Worm (Caenorhabditis elegans) whole organism, mixed stage, embryonic: Measurements from ENCODE around the gene cyp-33C4.
A peak's percentile ranks its signal among the peaks of the same experiment; 100 is the strongest.

Source experiments
- M03D4.4 ChIP-seq: sonication (generic microtip); optimal IDR thresholded peaks from 2 replicates; lab custom pipeline; 2017; ENCODE audit warnings: mild to moderate bottlenecking, missing genetic modification characterization, missing compliant biosample characterization
- bed-3 ChIP-seq: fragments of 200-800 bp; sonication (Bioruptor generic); optimal IDR thresholded peaks from 3 replicates; lab custom pipeline; 2018; ENCODE audit warnings: mild to moderate bottlenecking, missing genetic modification characterization, moderate library complexity, missing compliant biosample characterization
- blmp-1 ChIP-seq: fragments of 150-350 bp; optimal IDR thresholded peaks from 2 replicates; lab custom pipeline; 2014; ENCODE audit warnings: missing biosample characterization, missing genetic modification characterization
- ceh-39 ChIP-seq: fragments of 150-350 bp; optimal IDR thresholded peaks from 2 replicates; lab custom pipeline; 2014; ENCODE audit warnings: missing biosample characterization, missing genetic modification characterization
- ces-1 ChIP-seq: fragments of 150-350 bp; optimal IDR thresholded peaks from 2 replicates; lab custom pipeline; 2014; ENCODE audit warnings: missing biosample characterization, missing genetic modification reagents, missing genetic modification characterization
- elt-1 ChIP-seq: sonication (generic microtip); optimal IDR thresholded peaks from 2 replicates; lab custom pipeline; 2017; ENCODE audit warnings: missing genetic modification characterization, mild to moderate bottlenecking, missing compliant biosample characterization, antibody characterized with exemption, moderate library complexity, borderline replicate concordance; ENCODE audit not compliant: insufficient read depth
- elt-3 ChIP-seq: fragments of 150-350 bp; optimal IDR thresholded peaks from 2 replicates; lab custom pipeline; 2014; ENCODE audit warnings: missing biosample characterization, missing genetic modification characterization
- flh-1 ChIP-seq: fragments of 200-800 bp; sonication (Bioruptor generic); optimal IDR thresholded peaks from 2 replicates; lab custom pipeline; 2018; ENCODE audit warnings: mild to moderate bottlenecking, missing genetic modification characterization, moderate library complexity, missing compliant biosample characterization
- ham-2 ChIP-seq: fragments of 200-800 bp; sonication (Bioruptor generic); optimal IDR thresholded peaks from 2 replicates; lab custom pipeline; 2018; ENCODE audit warnings: mild to moderate bottlenecking, missing genetic modification characterization, missing compliant biosample characterization
- hlh-1 ChIP-seq: fragments of 150-350 bp; optimal IDR thresholded peaks from 2 replicates; lab custom pipeline; 2014; ENCODE audit warnings: missing biosample characterization, missing genetic modification reagents, missing genetic modification characterization
- lin-13 ChIP-seq: fragments of 150-350 bp; optimal IDR thresholded peaks from 2 replicates; lab custom pipeline; 2014; ENCODE audit warnings: missing biosample characterization, missing genetic modification characterization
- lsy-2 ChIP-seq: fragments of 150-350 bp; optimal IDR thresholded peaks from 2 replicates; lab custom pipeline; 2014; ENCODE audit warnings: missing biosample characterization, missing genetic modification characterization
- mab-5 ChIP-seq: fragments of 150-350 bp; optimal IDR thresholded peaks from 2 replicates; lab custom pipeline; 2014; ENCODE audit warnings: missing biosample characterization, missing genetic modification characterization
- mep-1 ChIP-seq: fragments of 150-350 bp; optimal IDR thresholded peaks from 2 replicates; lab custom pipeline; 2017; ENCODE audit warnings: missing biosample characterization, missing genetic modification reagents, missing genetic modification characterization, inconsistent platforms
- mls-2 ChIP-seq: sonication (generic microtip); optimal IDR thresholded peaks from 2 replicates; lab custom pipeline; 2016; ENCODE audit warnings: mild to moderate bottlenecking, missing genetic modification characterization, moderate library complexity, missing compliant biosample characterization
- nhr-12 ChIP-seq: fragments of 150-350 bp; optimal IDR thresholded peaks from 2 replicates; lab custom pipeline; 2014; ENCODE audit warnings: missing biosample characterization, missing genetic modification characterization
- nhr-237 ChIP-seq: fragments of 150-350 bp; optimal IDR thresholded peaks from 2 replicates; lab custom pipeline; 2014; ENCODE audit warnings: missing biosample characterization, missing genetic modification characterization
- nhr-28 ChIP-seq: fragments of 150-350 bp; optimal IDR thresholded peaks from 2 replicates; lab custom pipeline; 2014; ENCODE audit warnings: missing biosample characterization, missing genetic modification characterization
- pha-4 ChIP-seq: fragments of 150-350 bp; optimal IDR thresholded peaks from 2 replicates; lab custom pipeline; 2018; ENCODE audit warnings: missing biosample characterization, missing genetic modification reagents, missing genetic modification characterization
- sem-2 ChIP-seq: fragments of 200-800 bp; sonication (Bioruptor generic); optimal IDR thresholded peaks from 2 replicates; lab custom pipeline; 2018; ENCODE audit warnings: mild to moderate bottlenecking, missing genetic modification characterization, missing compliant biosample characterization
- tbx-8 ChIP-seq: fragments of 200-800 bp; sonication (Bioruptor generic); optimal IDR thresholded peaks from 2 replicates; lab custom pipeline; 2018; ENCODE audit warnings: mild to moderate bottlenecking, missing genetic modification characterization, moderate library complexity, missing compliant biosample characterization
- unc-120 ChIP-seq: sonication (generic microtip); optimal IDR thresholded peaks from 2 replicates; lab custom pipeline; 2017; ENCODE audit warnings: missing genetic modification characterization, missing compliant biosample characterization; ENCODE audit not compliant: poor library complexity, severe bottlenecking
- unc-39 ChIP-seq: fragments of 150-350 bp; optimal IDR thresholded peaks from 2 replicates; lab custom pipeline; 2014; ENCODE audit warnings: missing biosample characterization, missing genetic modification characterization
- unc-62 ChIP-seq: fragments of 150-350 bp; optimal IDR thresholded peaks from 2 replicates; lab custom pipeline; 2014; ENCODE audit warnings: missing biosample characterization, missing genetic modification reagents, missing genetic modification characterization
- zip-8 ChIP-seq: fragments of 150-350 bp; optimal IDR thresholded peaks from 2 replicates; lab custom pipeline; 2014; ENCODE audit warnings: missing biosample characterization, missing genetic modification characterization
- ztf-11 ChIP-seq: fragments of 150-350 bp; optimal IDR thresholded peaks from 2 replicates; lab custom pipeline; 2014; ENCODE audit warnings: missing biosample characterization, missing genetic modification characterization

Gene cyp-33C4

ce11 chrV:2218803-2219202 is 17.1 kb upstream of the cyp-33C4 start, which contains the start of gene nhr-56:
Gene nhr-56, plus strand, starts transcription at chrV:2219004.
- TF ChIP-seq elt-1 (tag; lab: Kevin White, UChicago) (no peak), nhr-237 (tag; lab: Kevin White, UChicago) (peak; percentile 44), tbx-8 (GFP tag; lab: Kevin White, UChicago) (no peak), pha-4 (tag; lab: Kevin White, UChicago) (peak; percentile 89)
- TF ChIP-seq, all 35 proteins: peak for 2

DNA sequence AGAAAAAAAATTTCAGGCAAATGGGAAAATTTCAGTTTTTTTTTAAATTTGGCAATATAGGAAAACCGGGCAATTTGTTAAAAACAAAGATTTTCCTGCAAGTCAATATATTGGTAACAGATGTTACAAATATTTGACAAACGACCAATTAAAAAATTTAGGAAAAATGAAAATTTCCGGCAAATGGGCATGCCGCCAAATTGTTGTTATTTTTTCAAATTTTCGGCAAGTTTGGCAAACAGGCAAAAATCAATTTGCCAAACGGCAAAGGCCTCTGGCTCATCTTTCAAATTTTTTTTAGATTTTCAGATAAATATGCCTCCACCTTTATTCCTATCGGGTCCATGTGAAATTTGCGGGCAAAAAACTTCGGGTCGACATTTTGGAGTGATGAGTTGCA is 14.2 kb upstream of the cyp-33C4 start, which contains the start of gene nhr-128:
Gene nhr-128 (plus strand): TSS at position 301 of the 400 bp plus-strand sequence.
- TF ChIP-seq unc-120 (tag; lab: Kevin White, UChicago) = no peak

DNA sequence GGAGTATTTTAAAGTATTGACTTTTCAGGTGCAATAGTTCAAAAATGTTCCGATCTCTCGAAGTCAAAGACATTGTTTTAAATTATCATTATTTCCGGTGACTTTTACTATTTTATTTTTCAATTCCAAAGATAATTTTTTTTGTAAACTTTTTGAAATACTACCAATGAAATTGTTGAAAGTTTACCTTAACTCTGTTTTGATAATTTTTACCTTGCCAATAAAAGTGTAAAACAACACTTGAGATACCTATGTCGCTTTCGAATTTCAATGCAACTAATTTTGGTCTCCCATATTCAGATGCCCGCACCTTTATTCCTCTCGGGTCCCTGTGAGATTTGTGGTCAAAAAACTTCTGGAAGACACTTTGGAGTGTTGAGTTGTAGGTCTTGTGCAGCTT is 10.8 kb upstream of the cyp-33C4 start, which contains the start of gene nhr-103:
Gene nhr-103 (plus strand): TSS at position 301 of the 400 bp plus-strand sequence.
- TF ChIP-seq unc-120 (tag; lab: Kevin White, UChicago) (no peak), mep-1 (tag; lab: Kevin White, UChicago) (no peak), mab-5 (tag; lab: Kevin White, UChicago) (no peak), mls-2 (tag; lab: Kevin White, UChicago) (no peak), ham-2 (GFP tag; lab: Kevin White, UChicago) (no peak), tbx-8 (GFP tag; lab: Kevin White, UChicago) (no peak), elt-1 (tag; lab: Kevin White, UChicago) (no peak), ztf-11 (tag; lab: Kevin White, UChicago) (no peak), M03D4.4 (tag; lab: Kevin White, UChicago) (no peak), unc-62 (GFP tag; lab: Kevin White, UChicago) (no peak), bed-3 (no peak), zip-8 (tag; lab: Kevin White, UChicago) (no peak), hlh-1 (no peak)

ce11 chrV:2226903-2227302 is 9.0 kb upstream of the cyp-33C4 start, which contains the start of gene nhr-18:
Gene nhr-18, plus strand, starts transcription at chrV:2227203.
- TF ChIP-seq zip-8 (tag; lab: Kevin White, UChicago) (no peak), sem-2 (GFP tag; lab: Kevin White, UChicago) (no peak), tbx-8 (GFP tag; lab: Kevin White, UChicago) (no peak), lin-13 (tag; lab: Kevin White, UChicago) (no peak), nhr-28 (tag; lab: Kevin White, UChicago) (no peak), pha-4 (tag; lab: Kevin White, UChicago) (no peak), blmp-1 (tag; lab: Kevin White, UChicago) (no peak), unc-62 (GFP tag; lab: Kevin White, UChicago) (no peak), elt-3 (tag; lab: Kevin White, UChicago) (no peak), mab-5 (tag; lab: Kevin White, UChicago) (no peak), nhr-12 (tag; lab: Kevin White, UChicago) (no peak), unc-120 (tag; lab: Kevin White, UChicago) (no peak), hlh-1 (no peak), elt-1 (tag; lab: Kevin White, UChicago) (no peak), M03D4.4 (tag; lab: Kevin White, UChicago) (no peak), ztf-11 (tag; lab: Kevin White, UChicago) (no peak), flh-1 (GFP tag; lab: Kevin White, UChicago) (no peak)

DNA sequence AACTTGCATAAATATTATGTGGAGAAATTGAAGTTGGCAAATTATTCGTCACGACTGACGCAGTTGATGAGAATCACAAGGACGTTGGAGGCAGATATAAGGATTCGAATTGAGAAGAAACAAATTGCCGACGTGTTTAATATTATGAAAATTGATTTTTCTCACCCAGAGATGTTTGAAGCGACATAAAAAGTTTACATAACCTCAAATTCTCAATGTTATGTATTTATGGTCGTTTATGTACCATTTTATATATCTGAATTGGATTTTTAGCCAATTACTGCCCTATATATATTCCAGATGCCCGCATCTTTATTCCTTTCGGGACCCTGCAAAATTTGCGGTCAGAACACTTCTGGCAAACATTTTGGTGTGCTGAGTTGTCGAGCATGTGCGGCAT is 7.2 kb upstream of the cyp-33C4 start, which contains the start of gene nhr-126:
Gene nhr-126 (plus strand): TSS at position 301 of the 400 bp plus-strand sequence.
- TF ChIP-seq lsy-2 (tag; lab: Kevin White, UChicago) (no peak), unc-62 (GFP tag; lab: Kevin White, UChicago) (no peak), elt-3 (tag; lab: Kevin White, UChicago) (no peak), unc-39 (tag; lab: Kevin White, UChicago) (no peak), elt-1 (tag; lab: Kevin White, UChicago) (no peak), ces-1 (GFP tag; lab: Kevin White, UChicago) (no peak), ztf-11 (tag; lab: Kevin White, UChicago) (no peak), ceh-39 (tag; lab: Kevin White, UChicago) (no peak), mls-2 (tag; lab: Kevin White, UChicago) (no peak)

- no peak for TF ChIP-seq lin-13 (tag; lab: Kevin White, UChicago)
- no peak for TF ChIP-seq mep-1 (tag; lab: Kevin White, UChicago)
- TF ChIP-seq ztf-11 (tag; lab: Kevin White, UChicago) = no peak
Measured at ce11 chrV:2230912-2231311, 5.0 kb upstream of the cyp-33C4 start, which contains the start of gene nhr-134. Gene nhr-134, plus strand, starts transcription at chrV:2231223.
